Fruit fly (Drosophila melanogaster) whole organism, adult: ENCODE measurements around the gene MED14.

Experiments
- CG11617 ChIP-seq: fragments of 200-800 bp; sonication (Bioruptor generic); optimal IDR thresholded peaks from 2 replicates; lab custom pipeline; 2017; ENCODE audit warnings: mild to moderate bottlenecking, missing biosample characterization, missing genetic modification reagents, missing genetic modification characterization
- CG5204 ChIP-seq: fragments of 200-800 bp; sonication (Bioruptor generic); optimal IDR thresholded peaks from 2 replicates; lab custom pipeline; 2016; ENCODE audit warnings: missing biosample characterization, missing genetic modification characterization
- CG7045 ChIP-seq: fragments of 200-800 bp; sonication (Bioruptor generic); optimal IDR thresholded peaks from 2 replicates; lab custom pipeline; 2017; ENCODE audit warnings: missing biosample characterization, mild to moderate bottlenecking, missing genetic modification characterization
- Clk ChIP-seq: fragments of 200-800 bp; sonication (Bioruptor generic); optimal IDR thresholded peaks from 2 replicates; lab custom pipeline; 2017; ENCODE audit warnings: missing biosample characterization, missing genetic modification characterization
- tj ChIP-seq: fragments of 200-800 bp; sonication (Bioruptor generic); optimal IDR thresholded peaks from 3 replicates; lab custom pipeline; 2017; ENCODE audit warnings: missing biosample characterization, mild to moderate bottlenecking, missing genetic modification characterization, moderate library complexity
- toe ChIP-seq: fragments of 200-800 bp; sonication (Bioruptor generic); optimal IDR thresholded peaks from 2 replicates; lab custom pipeline; 2016; ENCODE audit warnings: missing biosample characterization, missing genetic modification characterization

- TF ChIP-seq Clk (GFP tag; lab: Kevin White, UChicago) (no peak), CG5204 (no peak), CG7045 (no peak), CG11617 (GFP tag; lab: Kevin White, UChicago) (no peak), toe (no peak), tj (no peak)
These were observed 34.3 kb downstream of the MED14 start for dm6 chr3L:627370-627769.
